Fruit fly (Drosophila melanogaster) whole organism, larva: ENCODE data around the gene CG32847.

Source experiments
- noc ChIP-seq: fragments of 200-800 bp; sonication (Bioruptor generic); optimal IDR thresholded peaks from 3 replicates; lab custom pipeline; 2019; ENCODE audit warnings: missing biosample characterization, mild to moderate bottlenecking, missing genetic modification characterization, moderate library complexity

The CG32847 gene

dm6 chr3L:15125077-15125652, 3.8 kb downstream of the CG32847 start, which contains the start of gene CG16959:
TSS of gene CG16959 (minus strand) at chr3L:15125321.
- peak; percentile 9 for TF ChIP-seq noc

- TF ChIP-seq noc, result no peak
Observed at dm6 chr3L:15125717-15126116, 4.3 kb downstream of the CG32847 start.

DNA sequence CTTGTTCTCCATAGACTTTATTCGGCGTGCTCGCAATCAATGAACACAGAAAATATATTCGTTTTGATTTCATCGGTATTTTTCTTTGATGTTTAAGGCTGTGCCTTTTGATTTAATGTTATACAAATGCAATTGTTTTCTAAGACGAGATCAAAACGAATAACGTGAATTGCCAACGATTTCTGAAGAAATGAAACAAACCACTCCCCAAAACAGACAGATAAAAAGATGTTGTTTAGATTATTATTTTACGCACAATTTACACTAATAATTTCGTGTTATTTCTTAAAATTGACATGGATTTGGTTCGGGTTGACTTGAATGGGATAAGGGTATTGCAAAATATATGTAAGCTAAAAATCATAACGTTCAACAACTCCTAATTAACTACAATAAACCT, 9.9 kb downstream of the CG32847 start, which contains the start of gene CG13457:
TSS of gene CG13457 (minus strand) at position 101 of the 400 bp plus-strand sequence.
- TF ChIP-seq noc, result no peak

dm6 chr3L:15136659-15137572, 15.5 kb downstream of the CG32847 start, which contains the start of gene CG12316:
TSS of gene CG12316 (minus strand) at chr3L:15136934.
- peak; percentile 94 for TF ChIP-seq noc

DNA sequence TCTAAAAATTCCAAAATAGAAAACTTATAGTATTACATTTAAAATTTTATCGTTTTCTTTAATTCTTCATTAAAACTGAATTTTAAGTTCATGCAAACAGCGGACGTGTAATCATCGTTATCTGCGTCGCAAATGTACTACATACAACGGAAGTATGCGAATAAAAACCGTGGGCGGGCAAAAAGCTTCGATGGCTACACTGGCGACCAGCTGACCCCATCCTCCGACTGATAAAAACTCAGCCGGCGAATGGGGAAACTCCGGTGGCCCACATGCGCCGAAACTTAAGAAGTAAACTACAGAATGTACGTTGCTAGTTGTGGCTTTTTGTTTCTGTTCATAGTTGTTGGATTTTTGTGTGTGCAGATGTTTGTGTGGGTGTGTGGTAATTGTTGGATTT, 16.4 kb downstream of the CG32847 start:
- TF ChIP-seq noc, result no peak

DNA sequence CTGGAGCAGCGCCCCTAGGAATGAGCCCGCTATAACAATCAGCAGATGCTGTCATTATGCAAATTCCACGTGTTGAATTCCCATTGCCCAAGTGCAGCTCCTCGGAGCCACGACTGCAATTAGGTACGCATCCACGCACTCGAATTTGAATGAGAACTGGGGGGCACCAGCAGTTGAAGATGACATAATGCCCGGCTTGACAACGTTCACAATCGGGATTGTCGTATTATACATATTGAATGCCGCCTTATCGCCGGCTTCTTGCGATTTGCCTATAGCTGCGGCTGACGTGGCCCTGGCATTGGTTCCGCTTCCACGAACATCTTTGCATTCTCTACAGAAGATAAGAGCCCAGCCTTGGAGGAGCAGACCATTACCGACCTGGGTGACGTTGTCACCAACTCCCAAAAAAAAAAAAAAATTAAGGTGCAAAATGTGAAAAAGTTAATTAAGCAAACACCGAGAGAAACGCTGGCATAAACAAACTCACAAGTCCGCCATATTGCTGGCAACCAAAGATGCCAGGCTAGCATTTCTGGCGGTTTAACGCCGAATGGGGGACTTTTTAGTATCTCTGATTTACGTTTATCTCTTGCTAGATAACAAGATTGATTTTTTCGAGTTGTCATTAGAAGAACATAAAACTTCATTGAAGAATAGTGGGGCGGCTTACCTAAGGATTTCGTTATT, 19.0 kb downstream of the CG32847 start:
- no peak for TF ChIP-seq noc

DNA sequence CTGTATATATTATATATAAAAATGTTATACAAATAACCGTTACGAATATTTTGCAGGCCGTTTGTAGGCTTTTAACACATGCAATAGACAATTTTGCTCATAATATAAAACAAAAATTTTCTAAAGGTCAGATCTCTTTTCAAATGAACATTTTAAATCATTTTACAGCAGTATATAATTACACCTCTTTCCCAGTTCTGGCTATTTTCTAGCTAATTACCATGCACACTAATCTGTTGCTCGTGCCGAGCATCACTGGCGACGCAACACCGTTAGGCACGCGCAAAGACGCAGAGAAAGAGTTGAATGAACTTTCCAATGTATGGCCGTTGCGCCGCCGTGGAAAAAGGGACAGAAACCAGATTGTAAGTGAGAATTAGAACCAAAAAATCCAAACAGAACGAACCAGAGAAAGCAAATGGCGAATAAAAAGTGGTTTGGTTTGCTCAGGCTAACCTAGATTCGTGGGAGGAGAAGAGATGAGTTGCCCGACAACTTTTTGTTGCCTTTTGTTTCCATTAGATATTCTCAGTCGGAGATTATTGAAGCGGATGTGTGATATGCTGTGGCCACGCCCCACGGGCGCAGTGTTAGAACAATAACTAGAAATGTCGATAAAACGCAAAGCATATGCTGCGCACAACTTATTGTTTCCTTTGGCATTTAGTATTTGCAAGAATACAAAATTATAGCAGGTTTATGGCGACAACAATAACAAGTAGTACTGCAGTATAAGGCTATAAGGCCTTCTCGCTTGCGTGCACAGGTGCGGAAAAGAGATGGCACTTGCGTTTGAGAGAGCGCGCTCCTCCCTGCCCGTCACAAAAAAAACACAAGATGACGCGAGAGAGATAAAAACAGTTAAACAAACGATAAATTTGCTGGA, 20.0 kb downstream of the CG32847 start:
- no peak for TF ChIP-seq noc

DNA sequence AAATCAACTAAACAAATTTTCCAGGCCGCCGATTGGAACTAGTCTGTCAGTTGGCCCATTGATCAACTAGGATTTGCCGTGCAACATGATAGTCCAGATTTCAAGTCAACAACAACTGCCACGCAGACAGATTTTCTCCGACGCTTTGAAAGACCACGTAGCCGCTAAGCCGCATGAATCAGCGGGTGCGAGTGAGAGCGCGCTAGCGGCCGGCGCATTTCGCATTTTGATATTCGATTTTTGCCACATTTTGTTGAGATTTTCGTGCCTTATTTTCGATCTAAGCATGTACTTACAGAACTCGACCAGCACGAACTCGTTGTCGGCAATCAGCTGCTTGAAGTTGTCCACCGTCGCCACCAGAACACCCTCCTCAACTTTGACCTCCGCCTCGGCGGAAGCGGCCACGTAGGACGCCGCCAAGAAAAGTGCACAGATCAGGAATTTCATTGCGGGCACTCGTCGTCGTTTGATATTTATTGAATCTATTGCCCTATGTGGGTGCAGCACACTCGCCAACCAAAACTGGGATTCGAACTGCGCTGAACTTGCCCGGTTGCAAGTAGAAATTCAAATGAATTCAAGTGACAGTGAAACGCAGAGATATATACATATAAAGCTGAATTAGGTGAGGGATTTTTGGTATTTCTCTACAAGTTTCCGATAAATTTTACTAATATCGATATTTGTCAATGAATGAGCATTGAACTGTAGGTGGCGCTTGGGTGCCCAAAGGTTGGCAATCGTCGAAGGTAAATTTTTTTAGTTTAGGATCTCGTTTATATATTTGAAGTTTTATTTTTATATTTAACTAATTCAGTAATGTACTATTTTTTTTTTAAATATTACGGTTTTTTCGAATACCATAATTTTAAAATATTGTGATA, 20.9 kb downstream of the CG32847 start, which contains the start of gene Pdi:
TSS of gene Pdi (minus strand) at position 837 of the 887 bp plus-strand sequence.
- TF ChIP-seq noc, result peak; percentile 51

DNA sequence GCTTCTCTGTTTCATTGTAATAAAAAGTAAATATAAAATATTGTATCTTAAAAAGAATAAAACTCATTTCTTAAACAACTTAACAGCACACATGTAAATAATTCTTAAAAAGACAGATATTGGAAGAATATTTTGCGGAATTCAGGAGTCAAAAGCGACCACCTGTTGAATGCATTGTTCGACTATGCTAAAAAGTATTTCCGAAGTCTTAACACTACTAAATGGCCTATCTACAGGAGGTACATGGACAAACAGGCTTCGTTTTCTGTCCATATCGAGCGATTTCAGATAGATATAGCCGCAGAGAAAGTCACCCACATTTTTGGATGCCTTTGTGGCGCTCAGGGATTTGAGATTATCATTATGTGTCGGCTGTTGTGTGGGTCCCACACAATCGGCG, 21.7 kb downstream of the CG32847 start:
- TF ChIP-seq noc, result no peak

DNA sequence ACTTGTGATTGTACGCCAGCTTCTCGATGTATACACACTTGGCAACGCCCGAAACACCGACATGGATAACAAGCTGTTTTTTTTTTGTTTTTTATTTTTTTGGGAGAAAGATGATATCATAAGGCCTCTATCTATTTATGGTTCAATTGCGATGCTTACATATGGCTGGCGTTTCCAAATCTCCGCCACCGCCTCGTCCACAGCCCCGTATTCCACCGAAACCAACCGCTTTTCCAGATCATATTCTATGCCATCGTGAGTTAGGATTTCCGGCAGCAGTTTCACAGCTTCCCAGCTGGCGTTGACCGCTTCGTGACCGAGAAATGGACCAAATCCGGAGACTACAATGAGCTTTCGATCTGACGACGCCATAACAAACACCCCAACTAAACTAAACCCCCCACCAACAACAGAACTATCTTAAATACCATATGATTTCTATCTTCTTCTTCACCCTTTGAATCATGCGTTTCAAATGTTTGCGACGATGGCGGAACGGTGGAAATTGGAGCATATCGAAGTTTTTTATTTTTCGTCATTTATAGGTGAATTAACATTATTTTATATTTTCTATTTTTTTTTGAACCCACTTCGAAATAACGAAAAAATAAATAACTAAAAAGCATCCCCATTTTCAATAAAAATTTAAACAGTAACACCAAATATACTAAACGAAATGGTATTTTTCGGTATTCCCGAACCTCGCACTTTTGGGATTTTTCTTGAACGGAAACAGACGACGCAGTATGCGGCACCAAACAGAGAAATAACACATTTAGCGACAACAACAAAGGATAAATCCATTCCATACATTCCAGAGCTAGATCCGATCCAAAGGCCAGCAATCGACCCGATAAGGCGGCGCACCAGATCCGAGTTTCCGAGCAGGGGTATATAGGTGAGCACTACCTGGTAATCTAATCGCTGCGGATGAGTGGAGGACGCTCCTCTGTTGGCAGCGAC, 22.5 kb downstream of the CG32847 start, which contains the start of the genes CG32147 and Pex3:
TSS of gene CG32147 (minus strand) at position 422 of the 963 bp plus-strand sequence.
TSS of gene Pex3 (plus strand) at position 718 of the 963 bp plus-strand sequence.
- peak; percentile 2 for TF ChIP-seq noc

DNA sequence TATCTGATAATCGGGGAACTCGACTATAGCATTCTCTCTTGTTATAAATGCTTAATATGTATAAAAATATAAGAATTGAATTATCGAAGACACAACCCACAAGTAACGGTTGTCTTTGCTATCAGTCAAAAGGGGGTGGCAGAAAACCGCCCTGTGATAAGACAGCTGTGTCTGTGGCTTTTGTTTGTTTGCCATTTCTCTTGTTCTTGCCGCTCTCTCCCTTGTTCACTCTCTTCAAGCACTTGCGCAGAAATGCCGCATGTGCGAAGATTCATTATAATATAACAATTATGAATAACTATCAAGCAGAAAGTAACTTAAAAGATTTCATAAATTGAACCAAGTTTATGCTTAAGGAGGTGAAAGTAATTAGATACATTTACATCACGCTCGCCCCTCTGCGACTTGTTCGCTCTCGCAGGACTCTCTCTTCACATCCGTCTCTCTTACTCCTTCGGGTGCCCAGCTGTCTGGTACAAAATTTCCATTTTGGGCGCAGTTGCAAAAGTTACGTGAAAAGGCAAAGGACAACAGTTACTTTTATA, 25.3 kb downstream of the CG32847 start, which contains the start of gene FucTA:
TSS of gene FucTA (plus strand) at position 495 of the 545 bp plus-strand sequence.
- TF ChIP-seq noc, result no peak

- no peak for TF ChIP-seq noc
Observed at dm6 chr3L:15150028-15150427, 28.7 kb downstream of the CG32847 start.
